Worm (Caenorhabditis elegans) whole organism, early embryonic: ENCODE data around the gene C08F11.3.

Source experiments
- B0310.2 ChIP-seq: sonication (generic microtip); optimal IDR thresholded peaks from 2 replicates; lab custom pipeline; 2016; ENCODE audit warnings: mild to moderate bottlenecking, missing genetic modification characterization, missing compliant biosample characterization
- ama-1 ChIP-seq: fragments of 150-350 bp; optimal IDR thresholded peaks from 2 replicates; lab custom pipeline; 2014
- ets-7 ChIP-seq: sonication (generic microtip); optimal IDR thresholded peaks from 2 replicates; lab custom pipeline; 2016; ENCODE audit warnings: missing genotype, missing genetic modification characterization, missing compliant biosample characterization
- hmbx-1 ChIP-seq: sonication (generic microtip); optimal IDR thresholded peaks from 2 replicates; lab custom pipeline; 2016; ENCODE audit warnings: mild to moderate bottlenecking, missing genetic modification characterization, missing compliant biosample characterization
- hmg-4 ChIP-seq: fragments of 200-800 bp; sonication (Bioruptor generic); optimal IDR thresholded peaks from 2 replicates; lab custom pipeline; 2018; ENCODE audit warnings: mild to moderate bottlenecking, missing genetic modification characterization, missing compliant biosample characterization
- scrt-1 ChIP-seq: fragments of 200-800 bp; sonication (Bioruptor generic); IDR thresholded peaks from 2 replicates; pipeline ENCODE4 v1.3.6; 2022; ENCODE audit warnings: missing genetic modification characterization, missing compliant biosample characterization
- sea-1 ChIP-seq: fragments of 200-800 bp; sonication (Bioruptor generic); conservative IDR thresholded peaks from 2 replicates; pipeline ENCODE4 v1.3.6; 2022; ENCODE audit warnings: missing genetic modification characterization, missing compliant biosample characterization
- tbx-37 ChIP-seq: fragments of 200-800 bp; sonication (Bioruptor generic); conservative IDR thresholded peaks from 2 replicates; pipeline ENCODE4 v1.3.6; 2022; ENCODE audit warnings: missing genetic modification reagents, missing genetic modification characterization, missing compliant biosample characterization
- tra-4 ChIP-seq: sonication (generic microtip); optimal IDR thresholded peaks from 2 replicates; lab custom pipeline; 2017; ENCODE audit warnings: missing genetic modification characterization, missing compliant biosample characterization

ce11 chrIV:13601428-13601827 is 17.9 kb upstream of the C08F11.3 start:
- TF ChIP-seq scrt-1 (GFP tag; lab: Robert Waterston, UW): no peak
- TF ChIP-seq ama-1: no peak
- no peak for TF ChIP-seq ets-7 (tag; lab: Kevin White, UChicago)
- no peak for TF ChIP-seq B0310.2 (tag; lab: Kevin White, UChicago)
- no peak for TF ChIP-seq hmbx-1 (tag; lab: Kevin White, UChicago)
- TF ChIP-seq tbx-37 (GFP tag; lab: Robert Waterston, UW): no peak
- no peak for TF ChIP-seq tra-4 (tag; lab: Kevin White, UChicago)
- TF ChIP-seq hmg-4 (GFP tag; lab: Kevin White, UChicago): no peak
- TF ChIP-seq sea-1 (GFP tag; lab: Robert Waterston, UW): no peak
